Fruit fly (Drosophila melanogaster) whole organism, embryonic: ENCODE measurements around the gene yellow-f.

Experiments used
- Ada2b ChIP-seq: fragments of 200-800 bp; sonication (Bioruptor generic); IDR thresholded peaks from 2 replicates; pipeline ENCODE4 v1.3.6; 2022; ENCODE audit warnings: missing biosample characterization, missing genetic modification characterization
- Bgb ChIP-seq: fragments of 200-800 bp; sonication (Bioruptor generic); IDR thresholded peaks from 2 replicates; pipeline ENCODE4 v1.3.6; 2022; ENCODE audit warnings: missing biosample characterization, missing genetic modification characterization; ENCODE audit not compliant: partially characterized antibody
- BtbVII ChIP-seq: fragments of 200-800 bp; sonication (Bioruptor generic); optimal IDR thresholded peaks from 3 replicates; lab custom pipeline; 2017; ENCODE audit warnings: missing biosample characterization, mild to moderate bottlenecking, missing genetic modification characterization
- CG11456 ChIP-seq: fragments of 200-800 bp; sonication (Bioruptor generic); IDR thresholded peaks from 3 replicates; pipeline ENCODE4 v1.3.6; 2022; ENCODE audit warnings: missing biosample characterization, missing genetic modification characterization
- CG12104 ChIP-seq: fragments of 200-800 bp; sonication (Bioruptor generic); optimal IDR thresholded peaks from 3 replicates; lab custom pipeline; 2016; ENCODE audit warnings: missing biosample characterization, missing genetic modification characterization
- CG12236 ChIP-seq: fragments of 200-800 bp; sonication (Bioruptor generic); optimal IDR thresholded peaks from 2 replicates; lab custom pipeline; 2016; ENCODE audit warnings: missing biosample characterization, missing genetic modification characterization
- CG15514 ChIP-seq: fragments of 200-800 bp; sonication (Bioruptor generic); optimal IDR thresholded peaks from 3 replicates; lab custom pipeline; 2017; ENCODE audit warnings: missing biosample characterization, missing genetic modification characterization, mild to moderate bottlenecking, moderate library complexity, missing genetic modification reagents
- CG17802 ChIP-seq: fragments of 200-800 bp; sonication (Bioruptor generic); optimal IDR thresholded peaks from 2 replicates; lab custom pipeline; 2018; ENCODE audit warnings: missing biosample characterization, mild to moderate bottlenecking, missing genetic modification characterization, moderate library complexity
- CG17912 ChIP-seq: fragments of 200-800 bp; sonication (Bioruptor generic); optimal IDR thresholded peaks from 2 replicates; lab custom pipeline; 2018; ENCODE audit warnings: missing biosample characterization, mild to moderate bottlenecking, missing genetic modification characterization
- CG1832 ChIP-seq: fragments of 200-800 bp; sonication (Bioruptor generic); optimal IDR thresholded peaks from 2 replicates; lab custom pipeline; 2017; ENCODE audit warnings: missing biosample characterization, mild to moderate bottlenecking, missing genetic modification characterization, inconsistent platforms
- CG2712 ChIP-seq: fragments of 200-800 bp; optimal IDR thresholded peaks from 3 replicates; lab custom pipeline; 2019; ENCODE audit warnings: missing biosample characterization, mild to moderate bottlenecking, missing genetic modification characterization, moderate library complexity
- CG3163 ChIP-seq: fragments of 200-800 bp; sonication (Bioruptor generic); optimal IDR thresholded peaks from 3 replicates; lab custom pipeline; 2016; ENCODE audit warnings: missing biosample characterization, missing genetic modification characterization
- CG33557 ChIP-seq: fragments of 200-800 bp; sonication (Bioruptor generic); optimal IDR thresholded peaks from 2 replicates; lab custom pipeline; 2019; ENCODE audit warnings: missing biosample characterization, mild to moderate bottlenecking, missing genetic modification characterization, moderate library complexity
- CG4617 ChIP-seq: fragments of 200-800 bp; sonication (Bioruptor generic); optimal IDR thresholded peaks from 3 replicates; lab custom pipeline; 2016; ENCODE audit warnings: missing biosample characterization, missing genetic modification characterization, borderline replicate concordance
- CG4820 ChIP-seq: fragments of 200-800 bp; sonication (Bioruptor generic); optimal IDR thresholded peaks from 3 replicates; lab custom pipeline; 2016; ENCODE audit warnings: missing biosample characterization, missing genetic modification characterization
- CG5180 ChIP-seq: fragments of 200-800 bp; sonication (Bioruptor generic); optimal IDR thresholded peaks from 3 replicates; lab custom pipeline; 2017; ENCODE audit warnings: missing biosample characterization, missing genetic modification characterization, mild to moderate bottlenecking, moderate library complexity, missing genetic modification reagents
- CG6689 ChIP-seq: fragments of 200-800 bp; sonication (Bioruptor generic); IDR thresholded peaks from 2 replicates; pipeline ENCODE4 v1.3.6; 2022; ENCODE audit warnings: missing biosample characterization, missing genetic modification characterization
- CG6854 ChIP-seq: fragments of 200-800 bp; sonication (Bioruptor generic); optimal IDR thresholded peaks from 3 replicates; lab custom pipeline; 2017; ENCODE audit warnings: missing biosample characterization, mild to moderate bottlenecking, missing genetic modification characterization
- CG7271 ChIP-seq: fragments of 200-800 bp; sonication (Bioruptor generic); optimal IDR thresholded peaks from 2 replicates; lab custom pipeline; 2018; ENCODE audit warnings: missing biosample characterization, mild to moderate bottlenecking, missing genetic modification characterization, moderate library complexity
- CG8089 ChIP-seq: fragments of 200-800 bp; sonication (Bioruptor generic); optimal IDR thresholded peaks from 3 replicates; lab custom pipeline; 2016; ENCODE audit warnings: missing biosample characterization, missing genetic modification characterization
- CG8359 ChIP-seq: fragments of 200-800 bp; sonication (Bioruptor generic); optimal IDR thresholded peaks from 2 replicates; lab custom pipeline; 2017; ENCODE audit warnings: missing biosample characterization, mild to moderate bottlenecking, missing genetic modification characterization, borderline replicate concordance
- CG9215 ChIP-seq: fragments of 200-800 bp; sonication (Bioruptor generic); IDR thresholded peaks from 2 replicates; pipeline ENCODE4 v1.3.6; 2022; ENCODE audit warnings: missing biosample characterization, missing genetic modification characterization
- CG9609 ChIP-seq: fragments of 200-800 bp; sonication (Bioruptor generic); optimal IDR thresholded peaks from 3 replicates; lab custom pipeline; 2016; ENCODE audit warnings: missing biosample characterization, missing genetic modification characterization
- Dip3 ChIP-seq: fragments of 200-800 bp; sonication (Bioruptor generic); optimal IDR thresholded peaks from 3 replicates; lab custom pipeline; 2016; ENCODE audit warnings: missing biosample characterization, missing genetic modification characterization
- Drgx ChIP-seq: fragments of 200-800 bp; sonication (Bioruptor generic); IDR thresholded peaks from 2 replicates; pipeline ENCODE4 v1.3.6; 2022; ENCODE audit warnings: missing biosample characterization, missing genetic modification characterization
- Fer2 ChIP-seq: fragments of 200-800 bp; sonication (Bioruptor generic); optimal IDR thresholded peaks from 2 replicates; lab custom pipeline; 2018; ENCODE audit warnings: missing biosample characterization, mild to moderate bottlenecking, missing genetic modification characterization, moderate library complexity
- HLH3B ChIP-seq: fragments of 200-800 bp; sonication (Bioruptor generic); IDR thresholded peaks from 2 replicates; pipeline ENCODE4 v1.3.6; 2022; ENCODE audit warnings: missing biosample characterization, missing genetic modification characterization
- Med ChIP-seq: fragments of 200-800 bp; sonication (Bioruptor generic); peaks from one replicate; lab custom pipeline; 2016; ENCODE audit warnings: missing biosample characterization, missing genetic modification characterization, mild to moderate bottlenecking, inconsistent platforms, moderate library complexity
- Meics ChIP-seq: fragments of 200-800 bp; sonication (Bioruptor generic); optimal IDR thresholded peaks from 2 replicates; lab custom pipeline; 2017; ENCODE audit warnings: missing biosample characterization, mild to moderate bottlenecking, missing genetic modification characterization
- Nf-YA ChIP-seq: fragments of 200-800 bp; sonication (Bioruptor generic); IDR thresholded peaks from 2 replicates; pipeline ENCODE4 v1.3.6; 2022; ENCODE audit warnings: missing biosample characterization, missing genetic modification characterization
- Optix ChIP-seq: fragments of 200-800 bp; sonication (Bioruptor generic); IDR thresholded peaks from 3 replicates; pipeline ENCODE4 v1.3.6; 2022; ENCODE audit warnings: missing biosample characterization, missing genetic modification characterization
- abd-A ChIP-seq: fragments of 200-800 bp; sonication (Bioruptor generic); optimal IDR thresholded peaks from 3 replicates; lab custom pipeline; 2019; ENCODE audit warnings: missing biosample characterization, mild to moderate bottlenecking, missing genetic modification characterization, moderate library complexity
- bsh ChIP-seq, 2 experiments: fragments of 200-800 bp; sonication (Bioruptor generic); optimal IDR thresholded peaks; 2 replicates each; lab custom pipeline; 2017 to 2018; ENCODE audit warnings: mild to moderate bottlenecking in 2 of 2, missing biosample characterization in 2 of 2, missing genetic modification characterization in 2 of 2, moderate library complexity in 1 of 2
- cad ChIP-seq: fragments of >200 bp; optimal IDR thresholded peaks from 2 replicates; lab custom pipeline; 2017; ENCODE audit warnings: missing biosample characterization, missing genetic modification characterization
- caup ChIP-seq: fragments of 200-800 bp; sonication (Bioruptor generic); optimal IDR thresholded peaks from 3 replicates; lab custom pipeline; 2017; ENCODE audit warnings: missing biosample characterization, mild to moderate bottlenecking, missing genetic modification characterization, moderate library complexity; ENCODE audit not compliant: severe bottlenecking
- ems ChIP-seq: fragments of 200-800 bp; sonication (Bioruptor generic); optimal IDR thresholded peaks from 3 replicates; lab custom pipeline; 2016; ENCODE audit warnings: missing biosample characterization, missing genetic modification characterization
- eve ChIP-seq, 2 experiments: fragments of >200 bp; optimal IDR thresholded peaks; 2 replicates each; lab custom pipeline; 2017; ENCODE audit warnings: missing biosample characterization in 2 of 2, missing genetic modification characterization in 2 of 2
- gem ChIP-seq: fragments of 200-800 bp; sonication (Bioruptor generic); optimal IDR thresholded peaks from 2 replicates; lab custom pipeline; 2019; ENCODE audit warnings: missing biosample characterization, mild to moderate bottlenecking, missing genetic modification characterization, moderate library complexity
- ind ChIP-seq: fragments of 200-800 bp; sonication (Bioruptor generic); optimal IDR thresholded peaks from 3 replicates; lab custom pipeline; 2016; ENCODE audit warnings: missing biosample characterization, missing genetic modification characterization
- lbe ChIP-seq: fragments of 200-800 bp; sonication (Bioruptor generic); optimal IDR thresholded peaks from 2 replicates; lab custom pipeline; 2016; ENCODE audit warnings: missing biosample characterization, mild to moderate bottlenecking, missing genetic modification characterization
- pros ChIP-seq: fragments of 200-800 bp; sonication (Bioruptor generic); optimal IDR thresholded peaks from 3 replicates; lab custom pipeline; 2019; ENCODE audit warnings: missing biosample characterization, mild to moderate bottlenecking, missing genetic modification characterization, moderate library complexity
- row ChIP-seq: fragments of 200-800 bp; sonication (Bioruptor generic); IDR thresholded peaks from 3 replicates; pipeline ENCODE4 v1.3.6; 2022; ENCODE audit warnings: missing biosample characterization, missing genetic modification characterization
- sc ChIP-seq, 3 experiments: fragments of >200 bp in 2 of 3; fragments of 200-800 bp in 1 of 3; sonication (Bioruptor generic) in 1 of 3; optimal IDR thresholded peaks; 2 replicates in 2 of 3; 3 replicates in 1 of 3; lab custom pipeline; 2017; ENCODE audit warnings: mild to moderate bottlenecking in 1 of 3, missing biosample characterization in 1 of 3, missing genetic modification characterization in 1 of 3, missing genetic modification reagents in 1 of 3
- sim ChIP-seq: fragments of 200-800 bp; sonication (Bioruptor generic); IDR thresholded peaks from 2 replicates; pipeline ENCODE4 v1.3.6; 2022; ENCODE audit warnings: missing biosample characterization, missing genetic modification characterization
- slbo ChIP-seq: fragments of 200-800 bp; sonication (Bioruptor generic); IDR thresholded peaks from 2 replicates; pipeline ENCODE4 v1.3.6; 2022; ENCODE audit warnings: missing biosample characterization, missing genetic modification characterization
- vnd ChIP-seq: fragments of 200-800 bp; sonication (Bioruptor generic); IDR thresholded peaks from 3 replicates; pipeline ENCODE4 v1.3.6; 2022; ENCODE audit warnings: missing biosample characterization, missing genetic modification characterization; ENCODE audit not compliant: partially characterized antibody
- wek ChIP-seq: fragments of 200-800 bp; sonication (Bioruptor generic); optimal IDR thresholded peaks from 3 replicates; lab custom pipeline; 2018; ENCODE audit warnings: missing biosample characterization, mild to moderate bottlenecking, missing genetic modification characterization, moderate library complexity

Gene yellow-f

dm6 chr3R:13039037-13039583 is 46.1 kb upstream of the yellow-f start (continued):
- TF ChIP-seq CG15514, result no peak
- TF ChIP-seq eve (GFP tag; optimal IDR thresholded peaks at IDR 0.05; lab: Kevin White, UChicago), result no peak
- 0 out of 3 replicates have a peak, but pooled peaks have one; percentile 10 for TF ChIP-seq Optix (GFP tag; lab: Robert Waterston, UW)
- no peak for TF ChIP-seq CG2712 (tag; lab: Kevin White, UChicago)
- no peak for TF ChIP-seq CG12236
- peak; percentile 63; the same call in 2 of the 3 replicates for TF ChIP-seq row (GFP tag; lab: Robert Waterston, UW)
- no peak for TF ChIP-seq CG7271 (tag; lab: Kevin White, UChicago)
- TF ChIP-seq slbo (GFP tag; lab: Robert Waterston, UW), result peak; percentile 64
- no peak for TF ChIP-seq caup (GFP tag; lab: Kevin White, UChicago)
- TF ChIP-seq cad (GFP tag; lab: Kevin White, UChicago), result no peak
- no peak for TF ChIP-seq Dip3
- no peak for TF ChIP-seq CG33557
- TF ChIP-seq CG6689, result 0 out of 2 replicates have a peak, but pooled peaks have one; percentile 14
- TF ChIP-seq CG4820 (GFP tag; lab: Kevin White, UChicago), result no peak
- TF ChIP-seq CG17802 (tag; lab: Kevin White, UChicago), result no peak
- no peak for TF ChIP-seq Drgx (GFP tag; lab: Robert Waterston, UW)
- TF ChIP-seq ind (GFP tag; lab: Kevin White, UChicago), result no peak
- TF ChIP-seq CG8359 (GFP tag; lab: Kevin White, UChicago), result no peak
- no peak for TF ChIP-seq Nf-YA
- no peak for TF ChIP-seq lbe
- no peak for TF ChIP-seq CG5180
- no peak for TF ChIP-seq vnd
- TF ChIP-seq Ada2b (GFP tag; lab: Robert Waterston, UW), result no peak
- no peak for TF ChIP-seq HLH3B (GFP tag; lab: Robert Waterston, UW)
- TF ChIP-seq pros, result no peak
- TF ChIP-seq CG17912 (GFP tag; lab: Kevin White, UChicago), result no peak
- no peak for TF ChIP-seq CG3163 (GFP tag; lab: Kevin White, UChicago)
- TF ChIP-seq gem (tag; lab: Kevin White, UChicago), result no peak
- TF ChIP-seq CG8089, result no peak
- peak; percentile 65 for TF ChIP-seq Med
- TF ChIP-seq CG1832 (GFP tag; lab: Kevin White, UChicago), result no peak
- no peak for TF ChIP-seq CG4617 (GFP tag; lab: Kevin White, UChicago)
- no peak for TF ChIP-seq sc (optimal IDR thresholded peaks at IDR 0.05; lab: Kevin White, UChicago)
- no peak for TF ChIP-seq sc (GFP tag; optimal IDR thresholded peaks at IDR 0.05; lab: Kevin White, UChicago)
- TF ChIP-seq sim, result no peak
- TF ChIP-seq CG12104 (GFP tag; lab: Kevin White, UChicago), result no peak
- TF ChIP-seq wek, result no peak
- peak; percentile 29; the same call in 1 of the 3 replicates for TF ChIP-seq CG11456 (GFP tag; lab: Robert Waterston, UW)
- TF ChIP-seq Meics (GFP tag; lab: Kevin White, UChicago), result no peak
- no peak for TF ChIP-seq BtbVII
- TF ChIP-seq, all 482 proteins: peak for 20

DNA sequence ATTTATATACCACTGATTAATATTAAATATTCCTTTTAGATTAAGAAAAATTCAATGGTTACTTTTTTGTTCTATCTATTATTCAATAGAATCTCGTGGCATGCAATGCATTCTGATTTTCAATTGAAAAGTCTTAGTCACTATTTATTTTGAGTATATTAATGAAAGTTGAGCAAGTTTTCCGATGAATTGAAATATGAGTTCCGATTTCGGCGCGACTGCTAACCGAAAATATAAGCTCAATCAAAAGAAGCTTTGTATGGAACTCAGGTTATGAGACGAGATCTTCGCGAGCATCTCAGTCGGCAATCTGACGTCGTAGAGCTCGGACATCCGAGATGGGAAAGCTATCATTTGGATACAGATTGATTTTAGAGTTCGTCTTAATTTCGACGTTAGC is 45.1 kb upstream of the yellow-f start, which contains the start of gene CG11668:
CG11668 (plus strand) TSS at position 301 of the 400 bp plus-strand sequence.
- TF ChIP-seq bsh (GFP tag; optimal IDR thresholded peaks at IDR 0.05; lab: Kevin White, UChicago) (no peak), abd-A (tag; lab: Kevin White, UChicago) (no peak), CG6854 (no peak), Bgb (no peak), ems (GFP tag; lab: Kevin White, UChicago) (no peak), CG9609 (no peak), CG9215 (GFP tag; lab: Robert Waterston, UW) (no peak), Fer2 (tag; lab: Kevin White, UChicago) (no peak)
